In genomic region chr3R:23048690-23049118, dm6 we compare ENCODE assay signal across 1 fruit fly cellular context.
TF ChIP-seq lines count a peak whose summit lies in the region.

No protein-coding gene starts in this region.

TF ChIP-seq in whole organism, embryonic, 481 proteins besides CTCF, POLR2A, EP300 and RAD21 (continued from another document):
- peak; percentile 84 for TF ChIP-seq CG7556 (GFP tag; optimal IDR thresholded peaks at IDR 0.05; lab: Kevin White, UChicago)
- no peak for TF ChIP-seq tup (GFP tag; optimal IDR thresholded peaks at IDR 0.05; lab: Kevin White, UChicago)
- TF ChIP-seq CG17802 (tag; optimal IDR thresholded peaks at IDR 0.05; lab: Kevin White, UChicago) = peak; percentile 45
- peak; percentile 31 for TF ChIP-seq tx (GFP tag; optimal IDR thresholded peaks at IDR 0.05; lab: Kevin White, UChicago)
- TF ChIP-seq danr (GFP tag; IDR thresholded peaks at IDR 0.05; lab: Robert Waterston, UW) = peak; percentile 36; the same call in 1 of the 2 replicates
- peak; percentile 27 for TF ChIP-seq CG15696 (tag; optimal IDR thresholded peaks at IDR 0.05; lab: Kevin White, UChicago)
- TF ChIP-seq CG16815 (GFP tag; optimal IDR thresholded peaks at IDR 0.05; lab: Kevin White, UChicago) = no peak
- TF ChIP-seq Dip3 (GFP tag; optimal IDR thresholded peaks at IDR 0.05; lab: Kevin White, UChicago) = no peak
- no peak for TF ChIP-seq Opbp (GFP tag; IDR thresholded peaks at IDR 0.05; lab: Robert Waterston, UW; ENCODE audit: partially characterized antibody)
- peak; percentile 30 for TF ChIP-seq salm (tag; optimal IDR thresholded peaks at IDR 0.05; lab: Kevin White, UChicago)
- TF ChIP-seq CG9876 (GFP tag; optimal IDR thresholded peaks at IDR 0.05; lab: Kevin White, UChicago) = no peak
- peak; percentile 84 for TF ChIP-seq Asciz (GFP tag; optimal IDR thresholded peaks at IDR 0.05; lab: Kevin White, UChicago)
- no peak for TF ChIP-seq CG3163 (GFP tag; optimal IDR thresholded peaks at IDR 0.05; lab: Kevin White, UChicago)
- no peak for TF ChIP-seq CG1832 (GFP tag; optimal IDR thresholded peaks at IDR 0.05; lab: Kevin White, UChicago)
- peak; percentile 21 for TF ChIP-seq Hand (GFP tag; optimal IDR thresholded peaks at IDR 0.05; lab: Kevin White, UChicago)
- TF ChIP-seq Rfx (GFP tag; IDR thresholded peaks at IDR 0.05; lab: Robert Waterston, UW) = peak; percentile 72
- TF ChIP-seq CG17612 (GFP tag; IDR thresholded peaks at IDR 0.05; lab: Robert Waterston, UW) = no peak; the same call in 1 of the 2 replicates
- TF ChIP-seq CG14965 (GFP tag; optimal IDR thresholded peaks at IDR 0.05; lab: Kevin White, UChicago; ENCODE audit: borderline replicate concordance) = no peak
- 0 out of 2 replicates have a peak, but pooled peaks have one; percentile 22 for TF ChIP-seq Lim3 (GFP tag; IDR thresholded peaks at IDR 0.05; lab: Robert Waterston, UW)
- TF ChIP-seq stc (GFP tag; IDR thresholded peaks at IDR 0.05; lab: Robert Waterston, UW) = no peak; the same call in none of the 2 replicates
- TF ChIP-seq CG4424 (GFP tag; optimal IDR thresholded peaks at IDR 0.05; lab: Kevin White, UChicago) = peak; percentile 73
- 0 out of 3 replicates have a peak, but pooled peaks have one; percentile 16 for TF ChIP-seq otp (GFP tag; IDR thresholded peaks at IDR 0.05; lab: Robert Waterston, UW)
- TF ChIP-seq bigmax (GFP tag; optimal IDR thresholded peaks at IDR 0.05; lab: Kevin White, UChicago) = no peak
- TF ChIP-seq unpg (GFP tag; optimal IDR thresholded peaks at IDR 0.05; lab: Kevin White, UChicago) = peak; percentile 88
- peak; percentile 59 for TF ChIP-seq trh (GFP tag; optimal IDR thresholded peaks at IDR 0.05; lab: Kevin White, UChicago)
- peak; percentile 90 for TF ChIP-seq gem (tag; optimal IDR thresholded peaks at IDR 0.05; lab: Kevin White, UChicago)
- TF ChIP-seq CG17829 (tag; optimal IDR thresholded peaks at IDR 0.05; lab: Kevin White, UChicago) = peak; percentile 78
- no peak for TF ChIP-seq disco-r (GFP tag; optimal IDR thresholded peaks at IDR 0.05; lab: Kevin White, UChicago)
- TF ChIP-seq CG3065 (GFP tag; optimal IDR thresholded peaks at IDR 0.05; lab: Kevin White, UChicago) = no peak
- no peak for TF ChIP-seq CG4360 (GFP tag; IDR thresholded peaks at IDR 0.05; lab: Robert Waterston, UW)
- peak; percentile 31 for TF ChIP-seq CG3407 (GFP tag; optimal IDR thresholded peaks at IDR 0.05; lab: Kevin White, UChicago)
- peak; percentile 60 for TF ChIP-seq Bteb2 (GFP tag; optimal IDR thresholded peaks at IDR 0.05; lab: Kevin White, UChicago)
- TF ChIP-seq aop (GFP tag; IDR thresholded peaks at IDR 0.05; lab: Robert Waterston, UW) = no peak
- peak; percentile 76 for TF ChIP-seq gcm (GFP tag; optimal IDR thresholded peaks at IDR 0.05; lab: Kevin White, UChicago)
- peak; percentile 73 for TF ChIP-seq Vsx1 (GFP tag; optimal IDR thresholded peaks at IDR 0.05; lab: Kevin White, UChicago)
- TF ChIP-seq CG6854 (GFP tag; optimal IDR thresholded peaks at IDR 0.05; lab: Kevin White, UChicago) = peak; percentile 60
- peak; percentile 59; the same call in 1 of the 2 replicates for TF ChIP-seq Atf6 (GFP tag; IDR thresholded peaks at IDR 0.05; lab: Robert Waterston, UW)
- TF ChIP-seq CG10959 (GFP tag; IDR thresholded peaks at IDR 0.05; lab: Robert Waterston, UW) = no peak
- peak; percentile 34 for TF ChIP-seq CG34376 (GFP tag; optimal IDR thresholded peaks at IDR 0.05; lab: Kevin White, UChicago)
- TF ChIP-seq HLH54F (GFP tag; optimal IDR thresholded peaks at IDR 0.05; lab: Kevin White, UChicago) = peak; percentile 17
- peak; percentile 44 for TF ChIP-seq CG10462 (GFP tag; optimal IDR thresholded peaks at IDR 0.05; lab: Kevin White, UChicago)
- peak; percentile 63 for TF ChIP-seq CG9817 (tag; optimal IDR thresholded peaks at IDR 0.05; lab: Kevin White, UChicago)
- TF ChIP-seq CG17568 (GFP tag; optimal IDR thresholded peaks at IDR 0.05; lab: Kevin White, UChicago) = peak; percentile 41
- TF ChIP-seq tio (GFP tag; optimal IDR thresholded peaks at IDR 0.05; lab: Kevin White, UChicago) = peak; percentile 58
- peak; percentile 63 for TF ChIP-seq CG14014 (GFP tag; IDR thresholded peaks at IDR 0.05; lab: Robert Waterston, UW)
- no peak; the same call in 1 of the 2 replicates for TF ChIP-seq CG6272 (GFP tag; IDR thresholded peaks at IDR 0.05; lab: Robert Waterston, UW)
- peak; percentile 58 for TF ChIP-seq HHEX (GFP tag; optimal IDR thresholded peaks at IDR 0.05; lab: Kevin White, UChicago)
- no peak for TF ChIP-seq bbx (GFP tag; IDR thresholded peaks at IDR 0.05; lab: Robert Waterston, UW; ENCODE audit: partially characterized antibody)
- TF ChIP-seq chn (GFP tag; optimal IDR thresholded peaks at IDR 0.05; lab: Kevin White, UChicago) = peak; percentile 31
- TF ChIP-seq hbn (GFP tag; IDR thresholded peaks at IDR 0.05; lab: Robert Waterston, UW; ENCODE audit: partially characterized antibody) = no peak
- no peak for TF ChIP-seq GATAe (GFP tag; conservative IDR thresholded peaks at IDR 0.05; lab: Robert Waterston, UW)
- peak; percentile 63 for TF ChIP-seq org-1 (GFP tag; optimal IDR thresholded peaks at IDR 0.05; lab: Kevin White, UChicago)
- TF ChIP-seq bab2 (GFP tag; optimal IDR thresholded peaks at IDR 0.05; lab: Kevin White, UChicago) = peak; percentile 2
- no peak for TF ChIP-seq MBD-R2 (GFP tag; IDR thresholded peaks at IDR 0.05; lab: Robert Waterston, UW)
- peak; percentile 53; the same call in 1 of the 2 replicates for TF ChIP-seq ap (GFP tag; IDR thresholded peaks at IDR 0.05; lab: Robert Waterston, UW)
- TF ChIP-seq CG6654 (GFP tag; optimal IDR thresholded peaks at IDR 0.05; lab: Kevin White, UChicago) = peak; percentile 60
- TF ChIP-seq CG30431 (GFP tag; optimal IDR thresholded peaks at IDR 0.05; lab: Kevin White, UChicago) = peak; percentile 37
- TF ChIP-seq CG3995 (GFP tag; optimal IDR thresholded peaks at IDR 0.05; lab: Kevin White, UChicago) = no peak
- peak; percentile 74 for TF ChIP-seq CG10209 (GFP tag; optimal IDR thresholded peaks at IDR 0.05; lab: Kevin White, UChicago)
- peak; percentile 57 for TF ChIP-seq Deaf1 (tag; optimal IDR thresholded peaks at IDR 0.05; lab: Kevin White, UChicago)
- TF ChIP-seq lbe (GFP tag; optimal IDR thresholded peaks at IDR 0.05; lab: Kevin White, UChicago) = peak; percentile 33
- TF ChIP-seq pita (GFP tag; optimal IDR thresholded peaks at IDR 0.05; lab: Kevin White, UChicago) = no peak
- TF ChIP-seq CG18619 (GFP tag; optimal IDR thresholded peaks at IDR 0.05; lab: Kevin White, UChicago) = peak; percentile 69
- peak; percentile 77 for TF ChIP-seq wor (GFP tag; IDR thresholded peaks at IDR 0.05; lab: Robert Waterston, UW)
- TF ChIP-seq CrebB (tag; optimal IDR thresholded peaks at IDR 0.05; lab: Kevin White, UChicago) = peak; percentile 39
- TF ChIP-seq klu (GFP tag; IDR thresholded peaks at IDR 0.05; lab: Robert Waterston, UW) = peak; percentile 35; the same call in 1 of the 2 replicates
- TF ChIP-seq CG8388 (GFP tag; optimal IDR thresholded peaks at IDR 0.05; lab: Kevin White, UChicago) = peak; percentile 84
- no peak for TF ChIP-seq CG6791 (GFP tag; IDR thresholded peaks at IDR 0.05; lab: Robert Waterston, UW; ENCODE audit: partially characterized antibody)
- TF ChIP-seq sob (GFP tag; IDR thresholded peaks at IDR 0.05; lab: Robert Waterston, UW) = peak; percentile 58; the same call in 1 of the 2 replicates
- TF ChIP-seq Blimp-1 (GFP tag; optimal IDR thresholded peaks at IDR 0.05; lab: Kevin White, UChicago) = peak; percentile 80
- TF ChIP-seq CG14050 (GFP tag; IDR thresholded peaks at IDR 0.05; lab: Robert Waterston, UW) = peak; percentile 52; the same call in 2 of the 3 replicates
- no peak for TF ChIP-seq Myb (GFP tag; optimal IDR thresholded peaks at IDR 0.05; lab: Kevin White, UChicago)
- TF ChIP-seq lola (GFP tag; optimal IDR thresholded peaks at IDR 0.05; lab: Kevin White, UChicago) = peak in 1 of 3 experiments; percentile 56
- no peak for TF ChIP-seq dan (GFP tag; IDR thresholded peaks at IDR 0.05; lab: Robert Waterston, UW)
- no peak for TF ChIP-seq cad (GFP tag; optimal IDR thresholded peaks at IDR 0.05; lab: Kevin White, UChicago)
- no peak for TF ChIP-seq Nf-YA (GFP tag; IDR thresholded peaks at IDR 0.05; lab: Robert Waterston, UW)
- TF ChIP-seq tna (GFP tag; IDR thresholded peaks at IDR 0.05; lab: Robert Waterston, UW; ENCODE audit: partially characterized antibody) = no peak
- TF ChIP-seq PHDP (tag; optimal IDR thresholded peaks at IDR 0.05; lab: Kevin White, UChicago) = peak; percentile 80
- no peak for TF ChIP-seq NC2α (GFP tag; optimal IDR thresholded peaks at IDR 0.05; lab: Kevin White, UChicago)
- no peak for TF ChIP-seq Trl (optimal IDR thresholded peaks at IDR 0.05; lab: Kevin White, UChicago)
- TF ChIP-seq Trl (GFP tag; optimal IDR thresholded peaks at IDR 0.05; lab: Kevin White, UChicago) = peak; percentile 57
- peak in 1 of 2 experiments; percentile 78 for TF ChIP-seq Hr78 (GFP tag; optimal IDR thresholded peaks at IDR 0.05; lab: Kevin White, UChicago)
- no peak for TF ChIP-seq Elba2 (GFP tag; optimal IDR thresholded peaks at IDR 0.05; lab: Kevin White, UChicago)
- peak; percentile 11 for TF ChIP-seq ems (GFP tag; optimal IDR thresholded peaks at IDR 0.05; lab: Kevin White, UChicago)
- no peak for TF ChIP-seq inv (GFP tag; IDR thresholded peaks at IDR 0.05; lab: Robert Waterston, UW; ENCODE audit: partially characterized antibody)
- peak; percentile 21 for TF ChIP-seq Mes4 (GFP tag; optimal IDR thresholded peaks at IDR 0.05; lab: Kevin White, UChicago)
- peak; percentile 87 for TF ChIP-seq Drgx (GFP tag; IDR thresholded peaks at IDR 0.05; lab: Robert Waterston, UW)
- TF ChIP-seq pho (GFP tag; optimal IDR thresholded peaks at IDR 0.05; lab: Kevin White, UChicago) = no peak
- TF ChIP-seq Ssrp (tag; optimal IDR thresholded peaks at IDR 0.05; lab: Kevin White, UChicago) = peak; percentile 79
- 0 out of 3 replicates have a peak, but pooled peaks have one; percentile 32 for TF ChIP-seq ken (GFP tag; IDR thresholded peaks at IDR 0.05; lab: Robert Waterston, UW)
- 0 out of 3 replicates have a peak, but pooled peaks have one; percentile 42 for TF ChIP-seq CG11560 (tag; IDR thresholded peaks at IDR 0.05; lab: Robert Waterston, UW)
- no peak for TF ChIP-seq Hey (tag; optimal IDR thresholded peaks at IDR 0.05; lab: Kevin White, UChicago)
- TF ChIP-seq Antp (GFP tag; optimal IDR thresholded peaks at IDR 0.05; lab: Kevin White, UChicago) = peak; percentile 44
- TF ChIP-seq amos (GFP tag; IDR thresholded peaks at IDR 0.05; lab: Robert Waterston, UW; ENCODE audit: partially characterized antibody) = no peak; the same call in 1 of the 2 replicates
- no peak; the same call in 1 of the 2 replicates for TF ChIP-seq CG32767 (GFP tag; IDR thresholded peaks at IDR 0.05; lab: Robert Waterston, UW)
- peak; percentile 50 for TF ChIP-seq CG13775 (GFP tag; optimal IDR thresholded peaks at IDR 0.05; lab: Kevin White, UChicago)
- no peak for TF ChIP-seq bowl (GFP tag; IDR thresholded peaks at IDR 0.05; lab: Robert Waterston, UW)
- TF ChIP-seq so (GFP tag; IDR thresholded peaks at IDR 0.05; lab: Robert Waterston, UW) = peak; percentile 57; the same call in 1 of the 3 replicates
- TF ChIP-seq ato (GFP tag; IDR thresholded peaks at IDR 0.05; lab: Robert Waterston, UW; ENCODE audit: partially characterized antibody) = no peak
- peak; percentile 42 for TF ChIP-seq CG15514 (GFP tag; optimal IDR thresholded peaks at IDR 0.05; lab: Kevin White, UChicago)
- TF ChIP-seq CG11093 (GFP tag; IDR thresholded peaks at IDR 0.05; lab: Robert Waterston, UW) = peak; percentile 55; the same call in 1 of the 3 replicates
- TF ChIP-seq chinmo (GFP tag; IDR thresholded peaks at IDR 0.05; lab: Robert Waterston, UW; ENCODE audit: partially characterized antibody) = no peak
- TF ChIP-seq CG14860 (GFP tag; IDR thresholded peaks at IDR 0.05; lab: Robert Waterston, UW; ENCODE audit: partially characterized antibody) = no peak
- no peak for TF ChIP-seq Tbp (GFP tag; optimal IDR thresholded peaks at IDR 0.05; lab: Kevin White, UChicago)
- TF ChIP-seq phol (tag; optimal IDR thresholded peaks at IDR 0.05; lab: Kevin White, UChicago) = peak; percentile 87
- TF ChIP-seq dimm (GFP tag; IDR thresholded peaks at IDR 0.05; lab: Robert Waterston, UW) = no peak
- TF ChIP-seq zfh2 (GFP tag; optimal IDR thresholded peaks at IDR 0.05; lab: Kevin White, UChicago) = no peak
- TF ChIP-seq Neu2 (GFP tag; optimal IDR thresholded peaks at IDR 0.05; lab: Kevin White, UChicago; ENCODE audit: borderline replicate concordance) = no peak
- peak; percentile 33; the same call in 1 of the 2 replicates for TF ChIP-seq CG10366 (GFP tag; IDR thresholded peaks at IDR 0.05; lab: Robert Waterston, UW)
